Fruit fly (Drosophila melanogaster) whole organism, pupa: Measurements from ENCODE around the gene CG14742.

Experiments
- CG12605 ChIP-seq: fragments of 200-800 bp; sonication (Bioruptor generic); IDR thresholded peaks from 2 replicates; pipeline ENCODE4 v1.3.6; 2022; ENCODE audit warnings: missing biosample characterization, missing genetic modification characterization
- CG14655 ChIP-seq: fragments of 200-800 bp; sonication (Bioruptor generic); optimal IDR thresholded peaks from 3 replicates; lab custom pipeline; 2017; ENCODE audit warnings: mild to moderate bottlenecking, missing biosample characterization, missing genetic modification reagents, missing genetic modification characterization
- CG17806 ChIP-seq: fragments of 200-800 bp; sonication (Bioruptor generic); optimal IDR thresholded peaks from 2 replicates; lab custom pipeline; 2018; ENCODE audit warnings: missing biosample characterization, mild to moderate bottlenecking, missing genetic modification characterization, moderate library complexity
- CG4496 ChIP-seq: fragments of 200-800 bp; sonication (Bioruptor generic); IDR thresholded peaks from 3 replicates; pipeline ENCODE4 v1.3.6; 2022; ENCODE audit warnings: missing biosample characterization, missing genetic modification characterization
- CG9948 ChIP-seq: fragments of 200-800 bp; sonication (Bioruptor generic); optimal IDR thresholded peaks from 2 replicates; lab custom pipeline; 2018; ENCODE audit warnings: missing biosample characterization, mild to moderate bottlenecking, missing genetic modification characterization, moderate library complexity
- Ets98B ChIP-seq: fragments of 200-800 bp; sonication (Bioruptor generic); IDR thresholded peaks from 2 replicates; pipeline ENCODE4 v1.3.6; 2022; ENCODE audit warnings: missing biosample characterization, missing genetic modification characterization
- Pif1A ChIP-seq: fragments of 200-800 bp; sonication (Bioruptor generic); optimal IDR thresholded peaks from 3 replicates; lab custom pipeline; 2016; ENCODE audit warnings: missing biosample characterization, missing genetic modification characterization
- Pif1B ChIP-seq: fragments of 200-800 bp; sonication (Bioruptor generic); optimal IDR thresholded peaks from 3 replicates; lab custom pipeline; 2016; ENCODE audit warnings: missing biosample characterization, missing genetic modification characterization
- fd96Ca ChIP-seq: fragments of 200-800 bp; sonication (Bioruptor generic); IDR thresholded peaks from 3 replicates; pipeline ENCODE4 v1.3.6; 2022; ENCODE audit warnings: missing biosample characterization, missing genetic modification characterization
- gl ChIP-seq: fragments of 200-800 bp; sonication (Bioruptor generic); optimal IDR thresholded peaks from 2 replicates; lab custom pipeline; 2018; ENCODE audit warnings: missing biosample characterization, mild to moderate bottlenecking, missing genetic modification characterization

DNA sequence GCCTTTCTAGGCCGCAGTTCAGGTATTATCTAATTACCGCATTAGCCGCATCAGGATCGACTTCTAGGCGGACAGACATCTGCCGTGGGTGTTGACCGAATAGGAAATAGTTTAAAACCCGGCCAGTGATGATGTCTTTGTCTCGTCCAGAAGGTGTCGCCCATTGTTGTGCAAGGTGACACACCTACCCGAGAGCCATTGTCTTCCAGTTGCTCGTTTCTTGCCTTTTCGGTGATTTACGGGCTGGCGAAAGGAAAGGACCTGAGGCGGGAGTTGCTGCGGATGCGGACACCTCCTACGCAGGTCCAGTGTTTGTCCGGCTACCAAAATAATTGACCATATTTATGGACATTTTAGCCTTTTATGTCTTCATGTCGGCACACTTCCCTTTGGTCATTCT, 33.9 kb downstream of the CG14742 start:
- no peak for TF ChIP-seq CG9948 (tag; lab: Kevin White, UChicago)
- TF ChIP-seq Pif1A (GFP tag; lab: Kevin White, UChicago): no peak
- no peak for TF ChIP-seq CG12605 (GFP tag; lab: Robert Waterston, UW)
- TF ChIP-seq CG4496 (GFP tag; lab: Robert Waterston, UW): no peak
- no peak for TF ChIP-seq Pif1B (GFP tag; lab: Kevin White, UChicago)
- TF ChIP-seq fd96Ca (GFP tag; lab: Robert Waterston, UW): no peak
- TF ChIP-seq gl (tag; lab: Kevin White, UChicago): no peak
- TF ChIP-seq Ets98B (GFP tag; lab: Robert Waterston, UW): no peak
- no peak for TF ChIP-seq CG17806 (tag; lab: Kevin White, UChicago)
- no peak for TF ChIP-seq CG14655
